Worm (Caenorhabditis elegans): ENCODE data around the gene ctl-2.

Gene ctl-2

ce11 chrII:14250147-14250965, 51.5 kb downstream of the ctl-2 start, which contains the start of gene hmg-1.1 (continued):
- TF ChIP-seq egl-43 (GFP tag; IDR thresholded peaks at IDR 0.05) (peak; percentile 66; the same call in 1 of the 2 replicates), egl-27 (tag; optimal IDR thresholded peaks at IDR 0.05) (no peak), tra-1 (GFP tag; IDR thresholded peaks at IDR 0.05) (peak; percentile 65), set-16 (GFP tag; IDR thresholded peaks at IDR 0.05) (peak; percentile 83), dmd-6 (GFP tag; IDR thresholded peaks at IDR 0.05) (peak; percentile 71), fkh-10 (GFP tag; optimal IDR thresholded peaks at IDR 0.05) (peak; percentile 25), ceh-28 (tag; optimal IDR thresholded peaks at IDR 0.05) (no peak), dmd-8 (GFP tag; IDR thresholded peaks at IDR 0.05) (0 out of 2 replicates have a peak, but pooled peaks have one; percentile 59), ztf-7 (tag; optimal IDR thresholded peaks at IDR 0.05) (peak; percentile 21), hlh-30 (tag; optimal IDR thresholded peaks at IDR 0.05; ENCODE audit: insufficient read depth) (peak; percentile 34), T26A8.4 (GFP tag; IDR thresholded peaks at IDR 0.05) (peak; percentile 62; the same call in 1 of the 2 replicates), nhr-25 (tag; optimal IDR thresholded peaks at IDR 0.05; ENCODE audit: borderline replicate concordance, insufficient read depth) (peak; percentile 78), Y75B8A.6 (GFP tag; IDR thresholded peaks at IDR 0.05) (0 out of 2 replicates have a peak, but pooled peaks have one; percentile 18)

Measured in whole organism, L4 larva.